Worm (Caenorhabditis elegans) whole organism, late embryonic: ENCODE measurements around the gene Y43H11AL.1.
A peak's percentile ranks its signal among the peaks of the same experiment; 100 is the strongest.

Experiments
- C08G9.2 ChIP-seq: sonication (generic microtip); optimal IDR thresholded peaks from 2 replicates; lab custom pipeline; 2016; ENCODE audit warnings: mild to moderate bottlenecking, missing genetic modification characterization, moderate library complexity, missing compliant biosample characterization
- C38D4.7 ChIP-seq: fragments of 200-800 bp; sonication (Bioruptor generic); optimal IDR thresholded peaks from 2 replicates; lab custom pipeline; 2018; ENCODE audit warnings: mild to moderate bottlenecking, missing genetic modification characterization, moderate library complexity, missing compliant biosample characterization
- K02D7.2 ChIP-seq: sonication (generic microtip); optimal IDR thresholded peaks from 2 replicates; lab custom pipeline; 2017; ENCODE audit warnings: mild to moderate bottlenecking, missing genetic modification characterization, missing compliant biosample characterization
- K09A11.1 ChIP-seq: sonication (generic microtip); optimal IDR thresholded peaks from 2 replicates; lab custom pipeline; 2017; ENCODE audit warnings: antibody characterized with exemption, mild to moderate bottlenecking, missing genetic modification characterization, missing compliant biosample characterization; ENCODE audit not compliant: insufficient read depth
- T23F11.4 ChIP-seq: fragments of 200-800 bp; sonication (Bioruptor generic); optimal IDR thresholded peaks from 2 replicates; lab custom pipeline; 2018; ENCODE audit warnings: mild to moderate bottlenecking, missing genetic modification characterization, missing compliant biosample characterization
- Y22D7AL.16 ChIP-seq: sonication (generic microtip); optimal IDR thresholded peaks from 2 replicates; lab custom pipeline; 2016; ENCODE audit warnings: missing genetic modification characterization, missing compliant biosample characterization
- ahr-1 ChIP-seq: sonication (generic microtip); optimal IDR thresholded peaks from 2 replicates; lab custom pipeline; 2016; ENCODE audit warnings: missing genetic modification characterization, missing compliant biosample characterization
- ama-1 ChIP-seq: fragments of 150-350 bp; optimal IDR thresholded peaks from 2 replicates; lab custom pipeline; 2014
- ceh-14 ChIP-seq: sonication (generic microtip); optimal IDR thresholded peaks from 2 replicates; lab custom pipeline; 2016; ENCODE audit warnings: missing genotype, missing genetic modification characterization, missing compliant biosample characterization
- ceh-19 ChIP-seq: fragments of 200-800 bp; sonication (Bioruptor generic); optimal IDR thresholded peaks from 2 replicates; lab custom pipeline; 2018; ENCODE audit warnings: mild to moderate bottlenecking, missing genetic modification characterization, missing compliant biosample characterization
- ceh-2 ChIP-seq: sonication (generic microtip); optimal IDR thresholded peaks from 2 replicates; lab custom pipeline; 2016; ENCODE audit warnings: missing genotype, missing genetic modification characterization, missing compliant biosample characterization
- ceh-24 ChIP-seq: sonication (generic microtip); optimal IDR thresholded peaks from 2 replicates; lab custom pipeline; 2016; ENCODE audit warnings: mild to moderate bottlenecking, missing genetic modification characterization, missing compliant biosample characterization
- ceh-30 ChIP-seq: fragments of 150-350 bp; optimal IDR thresholded peaks from 2 replicates; lab custom pipeline; 2014; ENCODE audit warnings: missing biosample characterization, missing genetic modification characterization
- ceh-34 ChIP-seq: sonication (generic microtip); optimal IDR thresholded peaks from 2 replicates; lab custom pipeline; 2016; ENCODE audit warnings: mild to moderate bottlenecking, missing genetic modification characterization, missing compliant biosample characterization
- ceh-45 ChIP-seq: fragments of 200-800 bp; sonication (Bioruptor generic); IDR thresholded peaks from 2 replicates; pipeline ENCODE4 v1.3.6; 2022; ENCODE audit warnings: missing genetic modification reagents, missing genetic modification characterization, missing compliant biosample characterization
- ceh-48 ChIP-seq: sonication (generic microtip); optimal IDR thresholded peaks from 2 replicates; lab custom pipeline; 2016; ENCODE audit warnings: missing genetic modification characterization, inconsistent platforms, missing compliant biosample characterization
- ceh-6 ChIP-seq: fragments of 200-800 bp; sonication (Bioruptor generic); optimal IDR thresholded peaks from 2 replicates; lab custom pipeline; 2018; ENCODE audit warnings: mild to moderate bottlenecking, missing genetic modification characterization, missing compliant biosample characterization
- ceh-9 ChIP-seq: sonication (generic microtip); optimal IDR thresholded peaks from 2 replicates; lab custom pipeline; 2016; ENCODE audit warnings: mild to moderate bottlenecking, missing genetic modification characterization, inconsistent platforms, missing compliant biosample characterization
- che-1 ChIP-seq: sonication (generic microtip); optimal IDR thresholded peaks from 2 replicates; lab custom pipeline; 2016; ENCODE audit warnings: mild to moderate bottlenecking, missing genetic modification characterization, missing compliant biosample characterization
- dmd-4 ChIP-seq: sonication (generic microtip); optimal IDR thresholded peaks from 2 replicates; lab custom pipeline; 2016; ENCODE audit warnings: borderline replicate concordance, missing genetic modification characterization, missing compliant biosample characterization
- dve-1 ChIP-seq: sonication (generic microtip); optimal IDR thresholded peaks from 2 replicates; lab custom pipeline; 2017; ENCODE audit warnings: antibody characterized with exemption, mild to moderate bottlenecking, missing genetic modification characterization, missing compliant biosample characterization
- elt-2 ChIP-seq: sonication (generic microtip); optimal IDR thresholded peaks from 2 replicates; lab custom pipeline; 2016; ENCODE audit warnings: missing genetic modification reagents, missing genetic modification characterization, missing compliant biosample characterization
- elt-4 ChIP-seq: sonication (generic microtip); optimal IDR thresholded peaks from 2 replicates; lab custom pipeline; 2016; ENCODE audit warnings: missing genetic modification characterization, missing compliant biosample characterization
- ets-4 ChIP-seq: sonication (generic microtip); optimal IDR thresholded peaks from 2 replicates; lab custom pipeline; 2016; ENCODE audit warnings: missing genetic modification characterization, missing compliant biosample characterization
- eyg-1 ChIP-seq: sonication (generic microtip); optimal IDR thresholded peaks from 2 replicates; lab custom pipeline; 2016; ENCODE audit warnings: missing genotype, missing genetic modification characterization, missing compliant biosample characterization
- fax-1 ChIP-seq: sonication (generic microtip); optimal IDR thresholded peaks from 2 replicates; lab custom pipeline; 2016; ENCODE audit warnings: missing genotype, missing genetic modification characterization, missing compliant biosample characterization
- fkh-6 ChIP-seq: sonication (generic microtip); optimal IDR thresholded peaks from 2 replicates; lab custom pipeline; 2016; ENCODE audit warnings: missing genetic modification characterization, missing compliant biosample characterization
- gmeb-2 ChIP-seq: sonication (generic microtip); optimal IDR thresholded peaks from 2 replicates; lab custom pipeline; 2016; ENCODE audit warnings: missing genetic modification characterization, inconsistent platforms, missing compliant biosample characterization
- hlh-13 ChIP-seq: fragments of 200-800 bp; sonication (Bioruptor generic); optimal IDR thresholded peaks from 2 replicates; lab custom pipeline; 2018; ENCODE audit warnings: mild to moderate bottlenecking, missing genetic modification characterization, missing compliant biosample characterization
- hlh-15 ChIP-seq: sonication (generic microtip); optimal IDR thresholded peaks from 2 replicates; lab custom pipeline; 2016; ENCODE audit warnings: missing genetic modification characterization, missing compliant biosample characterization
- hlh-8 ChIP-seq: sonication (generic microtip); optimal IDR thresholded peaks from 2 replicates; lab custom pipeline; 2016; ENCODE audit warnings: missing genotype, missing genetic modification characterization, missing compliant biosample characterization
- lin-11 ChIP-seq: fragments of 200-800 bp; sonication (Bioruptor generic); optimal IDR thresholded peaks from 2 replicates; lab custom pipeline; 2018; ENCODE audit warnings: mild to moderate bottlenecking, missing genetic modification characterization, missing compliant biosample characterization
- madf-2 ChIP-seq: sonication (generic microtip); optimal IDR thresholded peaks from 2 replicates; lab custom pipeline; 2017; ENCODE audit warnings: missing genetic modification characterization, missing compliant biosample characterization
- nfya-1 ChIP-seq: sonication (generic microtip); optimal IDR thresholded peaks from 2 replicates; lab custom pipeline; 2017; ENCODE audit warnings: missing genetic modification characterization, mild to moderate bottlenecking, missing compliant biosample characterization, antibody characterized with exemption, moderate library complexity
- nhr-11 ChIP-seq: fragments of 150-350 bp; optimal IDR thresholded peaks from 2 replicates; lab custom pipeline; 2014; ENCODE audit warnings: missing biosample characterization, missing genetic modification characterization
- nhr-232 ChIP-seq: sonication (generic microtip); optimal IDR thresholded peaks from 2 replicates; lab custom pipeline; 2016; ENCODE audit warnings: missing genetic modification characterization, missing compliant biosample characterization
- odd-2 ChIP-seq: sonication (generic microtip); optimal IDR thresholded peaks from 2 replicates; lab custom pipeline; 2017; ENCODE audit warnings: antibody characterized with exemption, mild to moderate bottlenecking, missing genetic modification characterization, missing compliant biosample characterization
- pag-3 ChIP-seq: sonication (generic microtip); optimal IDR thresholded peaks from 2 replicates; lab custom pipeline; 2016; ENCODE audit warnings: missing compliant biosample characterization, missing genetic modification characterization, borderline replicate concordance
- pat-9 ChIP-seq: fragments of 200-800 bp; sonication (Bioruptor generic); optimal IDR thresholded peaks from 2 replicates; lab custom pipeline; 2018; ENCODE audit warnings: mild to moderate bottlenecking, missing genetic modification characterization, moderate library complexity, missing compliant biosample characterization
- pax-1 ChIP-seq: fragments of 150-350 bp; optimal IDR thresholded peaks from 2 replicates; lab custom pipeline; 2014; ENCODE audit warnings: missing biosample characterization, missing genetic modification characterization
- pha-4 ChIP-seq: fragments of 150-350 bp; optimal IDR thresholded peaks from 2 replicates; lab custom pipeline; 2018; ENCODE audit warnings: missing biosample characterization, missing genetic modification reagents, missing genetic modification characterization
- pqm-1 ChIP-seq: sonication (generic microtip); optimal IDR thresholded peaks from 2 replicates; lab custom pipeline; 2016; ENCODE audit warnings: missing genetic modification characterization, missing compliant biosample characterization
- pros-1 ChIP-seq: fragments of 150-350 bp; optimal IDR thresholded peaks from 2 replicates; lab custom pipeline; 2014; ENCODE audit warnings: missing biosample characterization, missing genetic modification reagents, missing genetic modification characterization
- ref-2 ChIP-seq: sonication (generic microtip); optimal IDR thresholded peaks from 2 replicates; lab custom pipeline; 2016; ENCODE audit warnings: missing genetic modification characterization, missing compliant biosample characterization
- rnt-1 ChIP-seq: sonication (generic microtip); optimal IDR thresholded peaks from 2 replicates; lab custom pipeline; 2016; ENCODE audit warnings: missing genetic modification characterization, missing compliant biosample characterization
- sox-2 ChIP-seq: fragments of 200-800 bp; sonication (Bioruptor generic); IDR thresholded peaks from 2 replicates; pipeline ENCODE4 v1.3.6; 2022; ENCODE audit warnings: missing genetic modification reagents, missing genetic modification characterization, missing compliant biosample characterization
- sox-4 ChIP-seq: sonication (generic microtip); optimal IDR thresholded peaks from 2 replicates; lab custom pipeline; 2017; ENCODE audit warnings: mild to moderate bottlenecking, missing genetic modification characterization, inconsistent platforms, missing compliant biosample characterization
- syd-9 ChIP-seq: sonication (generic microtip); optimal IDR thresholded peaks from 2 replicates; lab custom pipeline; 2016; ENCODE audit warnings: mild to moderate bottlenecking, missing genetic modification characterization, moderate library complexity, missing compliant biosample characterization
- tbx-2 ChIP-seq: sonication (generic microtip); optimal IDR thresholded peaks from 2 replicates; lab custom pipeline; 2016; ENCODE audit warnings: missing genetic modification characterization, missing compliant biosample characterization
- ttx-3 ChIP-seq: sonication (generic microtip); optimal IDR thresholded peaks from 2 replicates; lab custom pipeline; 2016; ENCODE audit warnings: missing genetic modification reagents, missing genetic modification characterization, missing compliant biosample characterization
- unc-3 ChIP-seq, 2 experiments: fragments of 200-800 bp in 1 of 2; sonication (Bioruptor generic) in 1 of 2; sonication (generic microtip) in 1 of 2; conservative IDR thresholded peaks in 1 of 2; optimal IDR thresholded peaks in 1 of 2; 2 replicates each; pipeline versions ENCODE4 v1.3.6 to Lab custom; 2016 to 2022; ENCODE audit warnings: missing compliant biosample characterization in 2 of 2, missing genetic modification characterization in 2 of 2, missing genetic modification reagents in 1 of 2
- unc-86 ChIP-seq: sonication (generic microtip); optimal IDR thresholded peaks from 2 replicates; lab custom pipeline; 2016; ENCODE audit warnings: missing genetic modification characterization, missing compliant biosample characterization
- ztf-16 ChIP-seq: sonication (generic microtip); optimal IDR thresholded peaks from 2 replicates; lab custom pipeline; 2017; ENCODE audit warnings: missing genetic modification characterization, missing compliant biosample characterization

Gene Y43H11AL.1

DNA sequence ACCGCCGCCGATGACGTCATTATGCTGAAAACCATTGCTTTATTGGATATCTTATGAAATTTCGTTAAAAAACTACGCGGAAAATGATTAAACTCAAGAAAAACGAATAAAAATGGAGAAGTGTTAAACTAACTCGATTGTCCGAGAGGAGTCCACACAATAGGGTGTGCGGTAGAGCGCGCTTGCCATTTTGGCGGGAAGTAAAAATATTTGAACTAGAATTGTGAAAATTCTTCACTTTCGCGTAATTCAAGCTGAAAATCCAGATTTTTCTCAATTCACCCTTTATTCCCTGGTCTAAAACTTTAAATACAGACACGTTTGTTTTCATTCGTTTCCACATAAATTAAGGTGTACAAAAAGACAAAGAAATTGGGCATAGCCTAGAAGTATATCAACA, 15.9 kb downstream of the Y43H11AL.1 start, which contains the start of gene F48A11.4 (continued):
- TF ChIP-seq unc-3 (GFP tag; conservative IDR thresholded peaks at IDR 0.05; lab: Robert Waterston, UW) (no peak), unc-3 (tag; optimal IDR thresholded peaks at IDR 0.05; lab: Kevin White, UChicago) (no peak), ets-4 (tag; lab: Kevin White, UChicago) (peak; percentile 41), pag-3 (no peak), pat-9 (tag; lab: Kevin White, UChicago) (peak; percentile 12), ceh-34 (tag; lab: Kevin White, UChicago) (peak; percentile 55), sox-2 (no peak), ceh-9 (no peak), ceh-6 (GFP tag; lab: Kevin White, UChicago) (no peak), pha-4 (tag; lab: Kevin White, UChicago) (no peak), madf-2 (tag; lab: Kevin White, UChicago) (peak; percentile 16), hlh-8 (tag; lab: Kevin White, UChicago) (no peak), odd-2 (tag; lab: Kevin White, UChicago) (no peak), K02D7.2 (tag; lab: Kevin White, UChicago) (no peak), pros-1 (no peak), ceh-24 (no peak), C38D4.7 (GFP tag; lab: Kevin White, UChicago) (no peak), dve-1 (tag; lab: Kevin White, UChicago) (peak; percentile 64), elt-4 (tag; lab: Kevin White, UChicago) (no peak), nfya-1 (tag; lab: Kevin White, UChicago) (peak; percentile 73), tbx-2 (peak; percentile 64), ceh-19 (GFP tag; lab: Kevin White, UChicago) (no peak), ama-1 (lab: Kevin White, UChicago) (peak; percentile 64), C08G9.2 (tag; lab: Kevin White, UChicago) (peak; percentile 33), hlh-15 (tag; lab: Kevin White, UChicago) (no peak), nhr-232 (no peak), pqm-1 (tag; lab: Kevin White, UChicago) (no peak), elt-2 (tag; lab: Kevin White, UChicago) (peak; percentile 35), syd-9 (no peak), ceh-30 (tag; lab: Kevin White, UChicago) (peak; percentile 89), hlh-13 (GFP tag; lab: Kevin White, UChicago) (no peak), Y22D7AL.16 (tag; lab: Kevin White, UChicago) (no peak), gmeb-2 (tag; lab: Kevin White, UChicago) (no peak), pax-1 (peak; percentile 45), nhr-11 (no peak), ztf-16 (tag; lab: Kevin White, UChicago) (peak; percentile 49), unc-86 (tag; lab: Kevin White, UChicago) (peak; percentile 2), rnt-1 (tag; lab: Kevin White, UChicago) (peak; percentile 38), ahr-1 (no peak), lin-11 (tag; lab: Kevin White, UChicago) (no peak), ref-2 (tag; lab: Kevin White, UChicago) (peak; percentile 57), ttx-3 (tag; lab: Kevin White, UChicago) (peak; percentile 32), T23F11.4 (GFP tag; lab: Kevin White, UChicago) (no peak), ceh-2 (tag; lab: Kevin White, UChicago) (no peak), che-1 (tag; lab: Kevin White, UChicago) (peak; percentile 55), eyg-1 (no peak), fkh-6 (tag; lab: Kevin White, UChicago) (no peak), K09A11.1 (tag; lab: Kevin White, UChicago) (peak; percentile 27), ceh-14 (no peak), ceh-45 (no peak), dmd-4 (tag; lab: Kevin White, UChicago) (no peak), sox-4 (tag; lab: Kevin White, UChicago) (no peak), ceh-48 (tag; lab: Kevin White, UChicago) (peak; percentile 37), fax-1 (no peak)
